Fruit fly (Drosophila melanogaster): Measurements from ENCODE around the gene RnpS1.

The RnpS1 gene

DNA sequence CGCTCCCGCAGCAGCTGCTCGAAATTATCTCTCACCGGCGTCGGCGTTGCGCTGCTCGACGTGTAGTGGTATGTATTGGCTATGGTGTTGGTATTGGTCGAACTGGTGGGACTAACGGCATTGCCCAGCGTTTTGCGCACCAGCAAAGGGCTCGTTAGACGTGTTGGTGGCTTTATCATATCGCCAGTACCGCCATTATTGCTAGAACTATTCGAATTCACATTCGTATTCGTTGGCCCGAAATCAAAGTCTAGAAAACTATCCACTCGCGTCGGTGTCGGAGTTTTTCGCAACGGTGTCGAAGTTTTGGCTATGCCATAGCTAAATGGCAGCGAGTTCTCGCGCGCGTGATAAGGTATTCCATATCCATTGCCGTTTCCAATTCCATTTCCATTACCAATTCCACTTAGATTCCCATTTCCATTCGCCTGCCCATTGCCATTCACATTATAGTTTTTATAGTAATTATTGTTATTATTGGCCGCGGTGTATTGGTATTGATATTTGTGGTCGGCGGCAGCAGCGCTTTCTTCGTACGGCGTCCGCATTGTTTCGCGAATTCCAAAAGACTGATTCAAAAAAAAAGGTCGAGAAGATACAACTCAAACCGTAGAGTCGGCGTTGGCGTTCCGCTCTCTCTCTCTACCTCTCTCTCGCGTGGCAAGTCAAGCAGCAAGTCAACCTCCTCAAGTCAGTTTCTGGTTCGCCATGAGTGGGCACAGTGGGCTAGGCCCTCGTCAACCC lies 19.2 kb upstream of the RnpS1 start, which contains the start of gene by (continued):
- TF ChIP-seq gro (GFP tag; optimal IDR thresholded peaks at IDR 0.05): no peak
- TF ChIP-seq unc-4 (GFP tag; IDR thresholded peaks at IDR 0.05; ENCODE audit: partially characterized antibody): 0 out of 2 replicates have a peak, but pooled peaks have one; percentile 17
- TF ChIP-seq CG3726 (GFP tag; IDR thresholded peaks at IDR 0.05): no peak
- TF ChIP-seq chm (GFP tag; IDR thresholded peaks at IDR 0.05): peak; percentile 14; the same call in 1 of the 2 replicates
- no peak for TF ChIP-seq bcd (GFP tag; optimal IDR thresholded peaks at IDR 0.05)
- TF ChIP-seq B-H1 (GFP tag; IDR thresholded peaks at IDR 0.05): no peak
- TF ChIP-seq CG13894 (tag; optimal IDR thresholded peaks at IDR 0.05): peak; percentile 19
- TF ChIP-seq CG3163 (GFP tag; optimal IDR thresholded peaks at IDR 0.05): no peak
- no peak for TF ChIP-seq crp (GFP tag; optimal IDR thresholded peaks at IDR 0.05)
- no peak for TF ChIP-seq CG17361 (GFP tag; IDR thresholded peaks at IDR 0.05)
- no peak for TF ChIP-seq CG16813 (GFP tag; IDR thresholded peaks at IDR 0.05; ENCODE audit: partially characterized antibody)
- TF ChIP-seq gfzf (GFP tag; optimal IDR thresholded peaks at IDR 0.05): no peak
- peak in 1 of 2 experiments; percentile 75 for TF ChIP-seq Trl (optimal IDR thresholded peaks at IDR 0.05)
- no peak for TF ChIP-seq Trl (GFP tag; optimal IDR thresholded peaks at IDR 0.05)
- no peak for TF ChIP-seq CG7745 (tag; optimal IDR thresholded peaks at IDR 0.05)
- TF ChIP-seq Chrac-16 (GFP tag; optimal IDR thresholded peaks at IDR 0.05): no peak
- TF ChIP-seq CG31388 (GFP tag; optimal IDR thresholded peaks at IDR 0.05): no peak
- no peak for TF ChIP-seq CG9932 (GFP tag; IDR thresholded peaks at IDR 0.05)
- peak; percentile 52 for TF ChIP-seq sug (tag; optimal IDR thresholded peaks at IDR 0.05)
- no peak for TF ChIP-seq CG2129 (GFP tag; IDR thresholded peaks at IDR 0.05; ENCODE audit: partially characterized antibody)
- no peak for TF ChIP-seq CG5245 (GFP tag; optimal IDR thresholded peaks at IDR 0.05)
- TF ChIP-seq croc (GFP tag; conservative IDR thresholded peaks at IDR 0.05): no peak
- peak; percentile 43 for TF ChIP-seq CG10543 (GFP tag; optimal IDR thresholded peaks at IDR 0.05)
- no peak for TF ChIP-seq CG10267 (tag; optimal IDR thresholded peaks at IDR 0.05)
- no peak for TF ChIP-seq ranshi (GFP tag; IDR thresholded peaks at IDR 0.05)
- TF ChIP-seq z (GFP tag; IDR thresholded peaks at IDR 0.05): peak; percentile 58; the same call in 1 of the 3 replicates
- no peak for TF ChIP-seq CG16779 (GFP tag; IDR thresholded peaks at IDR 0.05)
- peak; percentile 16 for TF ChIP-seq mirr (GFP tag; optimal IDR thresholded peaks at IDR 0.05)

DNA sequence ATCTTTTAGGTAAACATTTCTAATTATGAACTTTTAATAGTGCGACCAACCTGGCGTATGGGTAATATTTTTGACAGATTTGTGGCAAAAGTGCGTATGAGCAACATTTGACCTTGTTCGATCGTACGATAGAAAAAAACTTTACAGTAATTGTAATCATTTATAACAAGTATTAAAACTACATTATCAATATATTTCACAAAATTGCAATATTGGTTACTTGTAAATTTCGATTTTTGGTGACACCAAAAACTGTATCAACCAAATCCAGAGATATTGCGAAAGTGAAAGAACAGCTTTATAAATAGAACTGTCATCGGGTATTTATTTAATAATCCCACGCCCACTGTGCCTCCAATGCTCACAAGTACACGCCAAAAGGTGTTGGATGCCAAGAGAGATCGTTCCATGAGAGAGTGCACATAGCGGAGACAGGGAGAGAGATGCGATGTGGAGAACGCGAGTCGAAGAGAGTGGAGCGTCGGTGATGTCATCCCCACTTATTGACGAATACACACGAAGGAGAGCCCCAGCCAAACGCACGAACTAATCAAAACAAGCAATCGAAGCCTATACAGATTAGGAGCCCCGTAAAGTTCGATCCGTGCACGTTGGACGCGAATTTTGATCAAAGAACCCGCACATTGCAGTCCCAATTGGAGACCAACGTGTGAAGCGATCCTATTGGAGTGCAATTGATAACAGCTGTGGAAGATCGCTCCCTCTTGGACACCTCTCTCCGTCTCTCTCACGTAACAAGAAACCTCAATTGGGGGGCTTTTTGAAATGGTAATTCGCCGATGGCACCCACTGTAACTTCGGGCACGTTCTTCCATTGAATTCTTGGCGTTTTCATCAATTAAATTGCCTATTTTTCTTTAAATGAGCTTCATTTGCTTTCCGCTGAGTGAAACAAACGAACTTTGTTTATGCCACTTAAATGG lies 18.4 kb upstream of the RnpS1 start:
- peak; percentile 98 for TF ChIP-seq CG8924 (tag; optimal IDR thresholded peaks at IDR 0.05)
- TF ChIP-seq pho (GFP tag; optimal IDR thresholded peaks at IDR 0.05): peak; percentile 95
- TF ChIP-seq emc (GFP tag; optimal IDR thresholded peaks at IDR 0.05): peak; percentile 87
- TF ChIP-seq wek (GFP tag; optimal IDR thresholded peaks at IDR 0.05): peak; percentile 62
- TF ChIP-seq ind (GFP tag; optimal IDR thresholded peaks at IDR 0.05): peak; percentile 96
- TF ChIP-seq CG42726 (GFP tag; IDR thresholded peaks at IDR 0.05; ENCODE audit: partially characterized antibody): 0 out of 2 replicates have a peak, but pooled peaks have one; percentile 1
- peak; percentile 94 for TF ChIP-seq fd3F (GFP tag; optimal IDR thresholded peaks at IDR 0.05)
- no peak for TF ChIP-seq CG2129 (GFP tag; IDR thresholded peaks at IDR 0.05; ENCODE audit: partially characterized antibody)
- TF ChIP-seq sens (GFP tag): peak; percentile 99
- TF ChIP-seq CG9876 (GFP tag; optimal IDR thresholded peaks at IDR 0.05): peak; percentile 67
- peak; percentile 86 for TF ChIP-seq CG10462 (GFP tag; optimal IDR thresholded peaks at IDR 0.05)
- TF ChIP-seq sob (GFP tag; IDR thresholded peaks at IDR 0.05): peak; percentile 85
- peak; percentile 61 for TF ChIP-seq CG43689 (GFP tag; IDR thresholded peaks at IDR 0.05)
- TF ChIP-seq CG7987 (GFP tag; optimal IDR thresholded peaks at IDR 0.05): peak; percentile 83
- peak; percentile 94 for TF ChIP-seq D19A (tag; optimal IDR thresholded peaks at IDR 0.05)
- TF ChIP-seq dysf (GFP tag; IDR thresholded peaks at IDR 0.05): peak; percentile 97
- peak; percentile 78 for TF ChIP-seq CG7928 (GFP tag; optimal IDR thresholded peaks at IDR 0.05)
- peak; percentile 89 for TF ChIP-seq CG9609 (GFP tag; optimal IDR thresholded peaks at IDR 0.05)
- TF ChIP-seq CG17912 (GFP tag; optimal IDR thresholded peaks at IDR 0.05): peak; percentile 75
- no peak for TF ChIP-seq Opbp (GFP tag; IDR thresholded peaks at IDR 0.05; ENCODE audit: partially characterized antibody)
- TF ChIP-seq CG1792 (GFP tag; optimal IDR thresholded peaks at IDR 0.05): peak; percentile 86
